Worm (Caenorhabditis elegans) whole organism, L4 larva: ENCODE results near the gene Y48A6B.7.

Experiments used
- F26F4.8 ChIP-seq: fragments of 200-800 bp; sonication (Bioruptor generic); conservative IDR thresholded peaks from 2 replicates; pipeline ENCODE4 v1.3.6; 2022; ENCODE audit warnings: missing genetic modification characterization, missing compliant biosample characterization
- F37D6.2 ChIP-seq: sonication (generic microtip); optimal IDR thresholded peaks from 2 replicates; lab custom pipeline; 2016; ENCODE audit warnings: mild to moderate bottlenecking, missing genetic modification characterization, missing compliant biosample characterization
- F44E2.7 ChIP-seq: fragments of 200-800 bp; sonication (Bioruptor generic); IDR thresholded peaks from 2 replicates; pipeline ENCODE4 v2.1.2; 2022; ENCODE audit warnings: missing genetic modification characterization, missing compliant biosample characterization
- T26A8.4 ChIP-seq: fragments of 200-800 bp; sonication (Bioruptor generic); IDR thresholded peaks from 2 replicates; pipeline ENCODE4 v1.3.6; 2022; ENCODE audit warnings: missing genetic modification characterization, missing compliant biosample characterization
- Y75B8A.6 ChIP-seq: fragments of 200-800 bp; sonication (Bioruptor generic); IDR thresholded peaks from 2 replicates; pipeline ENCODE4 v1.3.6; 2022; ENCODE audit warnings: missing genetic modification reagents, missing genetic modification characterization, missing compliant biosample characterization
- aha-1 ChIP-seq: fragments of 150-350 bp; peaks from one replicate; lab custom pipeline; 2014; ENCODE audit warnings: missing biosample characterization, missing genetic modification characterization
- aly-2 ChIP-seq: sonication (generic microtip); optimal IDR thresholded peaks from 2 replicates; lab custom pipeline; 2018; ENCODE audit warnings: missing biosample characterization, missing genetic modification characterization
- ama-1 ChIP-seq: fragments of 150-350 bp; optimal IDR thresholded peaks from 2 replicates; lab custom pipeline; 2014; ENCODE audit warnings: inconsistent platforms, mixed read lengths
- ceh-28 ChIP-seq: fragments of 150-350 bp; optimal IDR thresholded peaks from 2 replicates; lab custom pipeline; 2014; ENCODE audit warnings: missing biosample characterization, missing genetic modification reagents, missing genetic modification characterization
- ceh-62 ChIP-seq: sonication (generic microtip); optimal IDR thresholded peaks from 2 replicates; lab custom pipeline; 2017; ENCODE audit warnings: missing biosample characterization, missing genetic modification characterization
- ces-1 ChIP-seq: fragments of 150-350 bp; sonication (generic microtip); optimal IDR thresholded peaks from 4 replicates; lab custom pipeline; 2014; ENCODE audit warnings: missing biosample characterization, missing genetic modification reagents, missing genetic modification characterization
- cey-2 ChIP-seq: sonication (generic microtip); optimal IDR thresholded peaks from 3 replicates; lab custom pipeline; 2017; ENCODE audit warnings: missing genetic modification characterization, mild to moderate bottlenecking, missing compliant biosample characterization, antibody characterized with exemption, borderline replicate concordance; ENCODE audit not compliant: insufficient read depth
- daf-8 ChIP-seq: fragments of 200-800 bp; sonication (Bioruptor generic); IDR thresholded peaks from 2 replicates; pipeline ENCODE4 v1.3.6; 2022; ENCODE audit warnings: missing genetic modification characterization, missing compliant biosample characterization
- dpl-1 ChIP-seq: fragments of 150-350 bp; optimal IDR thresholded peaks from 2 replicates; lab custom pipeline; 2014; ENCODE audit warnings: missing biosample characterization, missing genetic modification reagents, missing genetic modification characterization
- dve-1 ChIP-seq: sonication (generic microtip); optimal IDR thresholded peaks from 2 replicates; lab custom pipeline; 2017; ENCODE audit warnings: antibody characterized with exemption, mild to moderate bottlenecking, missing genetic modification characterization, missing compliant biosample characterization; ENCODE audit not compliant: insufficient read depth
- egl-27 ChIP-seq: sonication (generic microtip); optimal IDR thresholded peaks from 3 replicates; lab custom pipeline; 2017; ENCODE audit warnings: missing biosample characterization, missing genetic modification reagents, missing genetic modification characterization
- egl-43 ChIP-seq: fragments of 200-800 bp; sonication (Bioruptor generic); IDR thresholded peaks from 2 replicates; pipeline ENCODE4 v1.3.6; 2022; ENCODE audit warnings: missing genetic modification reagents, missing genetic modification characterization, missing compliant biosample characterization
- hlh-11 ChIP-seq: fragments of 200-800 bp; sonication (Bioruptor generic); optimal IDR thresholded peaks from 2 replicates; lab custom pipeline; 2018; ENCODE audit warnings: mild to moderate bottlenecking, missing genetic modification characterization, missing compliant biosample characterization
- lin-1 ChIP-seq: fragments of 200-800 bp; sonication (Bioruptor generic); IDR thresholded peaks from 2 replicates; pipeline ENCODE4 v1.3.6; 2022; ENCODE audit warnings: missing genetic modification reagents, missing genetic modification characterization, missing compliant biosample characterization
- lin-15B ChIP-seq: fragments of 150-350 bp; sonication (generic microtip); optimal IDR thresholded peaks from 3 replicates; lab custom pipeline; 2014; ENCODE audit warnings: missing biosample characterization, missing genetic modification characterization
- lin-38 ChIP-seq: fragments of 200-800 bp; sonication (Bioruptor generic); IDR thresholded peaks from 2 replicates; pipeline ENCODE4 v1.3.6; 2022; ENCODE audit warnings: missing genetic modification reagents, missing genetic modification characterization, missing compliant biosample characterization
- lin-39 ChIP-seq: fragments of 150-350 bp; optimal IDR thresholded peaks from 2 replicates; lab custom pipeline; 2014; ENCODE audit warnings: missing biosample characterization, missing genetic modification reagents, missing genetic modification characterization
- lir-3 ChIP-seq: sonication (generic microtip); optimal IDR thresholded peaks from 2 replicates; lab custom pipeline; 2016; ENCODE audit warnings: mild to moderate bottlenecking, missing genetic modification characterization, missing compliant biosample characterization
- madf-5 ChIP-seq, 2 experiments: fragments of 200-800 bp; sonication (Bioruptor generic); IDR thresholded peaks; 2 replicates each; pipeline ENCODE4 v1.3.6; 2022; ENCODE audit warnings: missing compliant biosample characterization in 2 of 2, missing genetic modification characterization in 2 of 2
- madf-9 ChIP-seq: fragments of 200-800 bp; sonication (Bioruptor generic); conservative IDR thresholded peaks from 2 replicates; pipeline ENCODE4 v1.3.6; 2022; ENCODE audit warnings: missing genetic modification reagents, missing genetic modification characterization, missing compliant biosample characterization
- mdt-29 ChIP-seq: fragments of 200-800 bp; sonication (Bioruptor generic); IDR thresholded peaks from 2 replicates; pipeline ENCODE4 v1.3.6; 2022; ENCODE audit warnings: missing genetic modification reagents, missing genetic modification characterization, missing compliant biosample characterization
- mes-2 ChIP-seq: sonication (generic microtip); optimal IDR thresholded peaks from 2 replicates; lab custom pipeline; 2016; ENCODE audit warnings: missing genotype, mild to moderate bottlenecking, missing genetic modification characterization, missing compliant biosample characterization; ENCODE audit not compliant: poor library complexity, severe bottlenecking
- mxl-3 ChIP-seq: fragments of 200-800 bp; sonication (Bioruptor generic); optimal IDR thresholded peaks from 2 replicates; lab custom pipeline; 2018; ENCODE audit warnings: mild to moderate bottlenecking, missing genetic modification characterization, missing compliant biosample characterization
- nhr-10 ChIP-seq: fragments of 150-350 bp; optimal IDR thresholded peaks from 2 replicates; lab custom pipeline; 2014; ENCODE audit warnings: missing biosample characterization, missing genetic modification characterization
- nhr-102 ChIP-seq: sonication (generic microtip); optimal IDR thresholded peaks from 2 replicates; lab custom pipeline; 2016; ENCODE audit warnings: mild to moderate bottlenecking, missing genetic modification characterization, moderate library complexity, missing compliant biosample characterization
- nhr-237 ChIP-seq: sonication (generic microtip); optimal IDR thresholded peaks from 2 replicates; lab custom pipeline; 2017; ENCODE audit warnings: missing biosample characterization, missing genetic modification characterization
- nhr-25 ChIP-seq: sonication (generic microtip); optimal IDR thresholded peaks from 2 replicates; lab custom pipeline; 2017; ENCODE audit warnings: missing genetic modification characterization, mild to moderate bottlenecking, missing compliant biosample characterization, antibody characterized with exemption, moderate library complexity, borderline replicate concordance; ENCODE audit not compliant: insufficient read depth
- pha-4 ChIP-seq, 2 experiments: fragments of 150-350 bp in 1 of 2; fragments of 200-800 bp in 1 of 2; sonication (Bioruptor generic) in 1 of 2; IDR thresholded peaks in 1 of 2; optimal IDR thresholded peaks in 1 of 2; 2 replicates each; pipeline versions ENCODE4 v1.3.6 to Lab custom; 2014 to 2022; ENCODE audit warnings: missing genetic modification characterization in 2 of 2, missing genetic modification reagents in 2 of 2, missing biosample characterization in 1 of 2, missing compliant biosample characterization in 1 of 2
- rbr-2 ChIP-seq: sonication (generic microtip); optimal IDR thresholded peaks from 2 replicates; lab custom pipeline; 2016; ENCODE audit warnings: missing genotype, missing genetic modification characterization, missing compliant biosample characterization
- saeg-2 ChIP-seq: fragments of 200-800 bp; sonication (Bioruptor generic); IDR thresholded peaks from 2 replicates; pipeline ENCODE4 v1.3.6; 2022; ENCODE audit warnings: missing genetic modification reagents, missing genetic modification characterization, missing compliant biosample characterization
- skn-1 ChIP-seq: fragments of 150-350 bp; optimal IDR thresholded peaks from 2 replicates; lab custom pipeline; 2014; ENCODE audit warnings: missing biosample characterization, missing genetic modification characterization
- spr-1 ChIP-seq: sonication (generic microtip); optimal IDR thresholded peaks from 2 replicates; lab custom pipeline; 2016; ENCODE audit warnings: mild to moderate bottlenecking, missing genetic modification characterization, missing compliant biosample characterization
- spr-3 ChIP-seq: fragments of 200-800 bp; sonication (Bioruptor generic); optimal IDR thresholded peaks from 2 replicates; lab custom pipeline; 2018; ENCODE audit warnings: mild to moderate bottlenecking, missing genetic modification characterization, missing compliant biosample characterization
- unc-62 ChIP-seq, 3 experiments: fragments of 150-350 bp in 1 of 3; sonication (generic microtip); optimal IDR thresholded peaks in 2 of 3; peaks in 1 of 3; 1 replicate in 1 of 3; 2 replicates in 2 of 3; lab custom pipeline; 2014 to 2017; ENCODE audit warnings: missing biosample characterization in 3 of 3, missing genetic modification characterization in 3 of 3, missing genetic modification reagents in 3 of 3, missing genotype in 1 of 3
- zag-1 ChIP-seq: fragments of 150-350 bp; optimal IDR thresholded peaks from 2 replicates; lab custom pipeline; 2014; ENCODE audit warnings: missing biosample characterization, missing genetic modification characterization
- zfp-3 ChIP-seq: fragments of 200-800 bp; sonication (Bioruptor generic); conservative IDR thresholded peaks from 2 replicates; pipeline ENCODE4 v1.3.6; 2022; ENCODE audit warnings: missing genetic modification reagents, missing genetic modification characterization, missing compliant biosample characterization
- ztf-7 ChIP-seq: fragments of 150-350 bp; optimal IDR thresholded peaks from 2 replicates; lab custom pipeline; 2014; ENCODE audit warnings: missing biosample characterization, missing genetic modification characterization

Y48A6B.7 gene

DNA sequence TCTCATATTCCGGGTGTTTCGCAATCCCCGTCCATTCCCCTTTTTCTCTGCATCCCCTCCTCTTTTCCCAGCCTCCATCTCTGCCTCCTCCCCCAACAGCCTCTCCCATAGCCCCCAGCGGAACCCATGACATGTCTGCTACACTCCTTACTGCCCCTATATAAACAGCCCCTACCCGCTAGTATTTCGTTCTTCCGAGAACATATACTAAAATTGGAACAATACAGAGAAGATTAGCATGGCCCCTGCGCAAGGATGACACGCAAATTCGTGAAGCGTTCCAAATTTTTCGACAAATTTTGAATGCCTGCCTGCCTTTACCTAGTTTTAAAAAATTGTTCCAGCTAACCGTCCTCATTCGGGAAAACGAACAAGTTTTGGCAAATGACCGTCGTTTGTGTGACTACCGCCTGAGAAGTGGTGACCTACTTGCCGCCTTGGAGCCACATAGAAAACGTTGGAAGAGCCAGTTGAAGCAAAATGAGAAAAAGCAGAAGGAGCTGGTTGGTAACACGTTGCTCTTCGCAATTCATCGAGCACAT lies 36.8 kb downstream of the Y48A6B.7 start (continued):
- TF ChIP-seq egl-43 (GFP tag; lab: Robert Waterston, UW): peak; percentile 99
- TF ChIP-seq F44E2.7: peak; percentile 97
- peak; percentile 93 for TF ChIP-seq ztf-7 (tag; lab: Kevin White, UChicago)
- peak; percentile 96 for TF ChIP-seq Y75B8A.6 (GFP tag; lab: Robert Waterston, UW)
- peak; percentile 90 for TF ChIP-seq mxl-3
- TF ChIP-seq, all 104 proteins: peak for 93

ce11 chrIII:10987561-10988184 lies 38.7 kb downstream of the Y48A6B.7 start, which contains the start of gene col-94:
TSS of gene col-94 (minus strand) at chrIII:10987873.
- no peak for TF ChIP-seq cey-2
- TF ChIP-seq daf-8 (GFP tag; lab: Robert Waterston, UW): 0 out of 2 replicates have a peak, but pooled peaks have one; percentile 25
- no peak for TF ChIP-seq pha-4 (GFP tag; IDR thresholded peaks at IDR 0.05; lab: Robert Waterston, UW)
- TF ChIP-seq pha-4 (tag; optimal IDR thresholded peaks at IDR 0.05; lab: Kevin White, UChicago): no peak
- TF ChIP-seq rbr-2 (tag; lab: Kevin White, UChicago): no peak
- 0 out of 2 replicates have a peak, but pooled peaks have one; percentile 16 for TF ChIP-seq lin-38 (GFP tag; lab: Robert Waterston, UW)
- TF ChIP-seq unc-62 (GFP tag; optimal IDR thresholded peaks at IDR 0.05 in 1 of 2; lab: Kevin White, UChicago): peak in 1 of 2 experiments; percentile 56
- no peak for TF ChIP-seq unc-62 (tag; optimal IDR thresholded peaks at IDR 0.05; lab: Kevin White, UChicago)
- peak; percentile 3 for TF ChIP-seq hlh-11
- TF ChIP-seq T26A8.4 (GFP tag; lab: Robert Waterston, UW): 0 out of 2 replicates have a peak, but pooled peaks have one; percentile 11
- no peak for TF ChIP-seq ztf-7 (tag; lab: Kevin White, UChicago)
- no peak for TF ChIP-seq lin-15B (tag; lab: Kevin White, UChicago)
- TF ChIP-seq aly-2 (tag; lab: Kevin White, UChicago): no peak
- no peak for TF ChIP-seq zag-1
- no peak for TF ChIP-seq madf-9
- peak; percentile 88 for TF ChIP-seq ama-1
- no peak for TF ChIP-seq lin-1
- TF ChIP-seq aha-1 (tag; lab: Kevin White, UChicago): peak; percentile 71
- no peak for TF ChIP-seq nhr-237 (tag; lab: Kevin White, UChicago)
- TF ChIP-seq ces-1 (GFP tag; lab: Kevin White, UChicago): no peak
- no peak for TF ChIP-seq spr-3 (GFP tag; lab: Kevin White, UChicago)
- TF ChIP-seq ceh-28: no peak
- TF ChIP-seq, all 104 proteins: peak for 7

ce11 chrIII:10986438-10986837 lies 39.9 kb downstream of the Y48A6B.7 start:
- TF ChIP-seq ama-1 (peak; percentile 22), mes-2 (peak; percentile 13), aha-1 (tag; lab: Kevin White, UChicago) (peak; percentile 87)

- no peak for TF ChIP-seq spr-3 (GFP tag; lab: Kevin White, UChicago)
- no peak for TF ChIP-seq aly-2 (tag; lab: Kevin White, UChicago)
- no peak for TF ChIP-seq zag-1
- no peak for TF ChIP-seq mdt-29 (GFP tag; lab: Robert Waterston, UW)
- TF ChIP-seq saeg-2 (GFP tag; lab: Robert Waterston, UW): no peak
- TF ChIP-seq nhr-25 (tag; lab: Kevin White, UChicago): peak; percentile 48
- TF ChIP-seq skn-1 (tag; lab: Kevin White, UChicago): no peak
- no peak for TF ChIP-seq F37D6.2
- TF ChIP-seq nhr-102: no peak
- no peak for TF ChIP-seq rbr-2 (tag; lab: Kevin White, UChicago)
- TF ChIP-seq madf-5 (GFP tag; IDR thresholded peaks at IDR 0.05; lab: Robert Waterston, UW): no peak
- TF ChIP-seq spr-1 (tag; lab: Kevin White, UChicago): no peak
- no peak for TF ChIP-seq pha-4 (GFP tag; IDR thresholded peaks at IDR 0.05; lab: Robert Waterston, UW)
- no peak for TF ChIP-seq pha-4 (tag; optimal IDR thresholded peaks at IDR 0.05; lab: Kevin White, UChicago)
- no peak for TF ChIP-seq dpl-1 (GFP tag; lab: Kevin White, UChicago)
- TF ChIP-seq dve-1: peak; percentile 21
- TF ChIP-seq ceh-62 (tag; lab: Kevin White, UChicago): no peak
- TF ChIP-seq zfp-3 (GFP tag; lab: Robert Waterston, UW): no peak
- peak; percentile 20 for TF ChIP-seq cey-2
- peak; percentile 67 for TF ChIP-seq nhr-10 (tag; lab: Kevin White, UChicago)
- TF ChIP-seq F26F4.8 (GFP tag; lab: Robert Waterston, UW): no peak
- TF ChIP-seq lin-39: no peak
- no peak for TF ChIP-seq F44E2.7
- no peak for TF ChIP-seq lir-3
- TF ChIP-seq mes-2: peak; percentile 12
- no peak for TF ChIP-seq egl-27 (tag; lab: Kevin White, UChicago)
Observed at ce11 chrIII:10985559-10986036, 40.8 kb downstream of the Y48A6B.7 start, which contains the start of gene col-93. TSS of gene col-93 (minus strand) at chrIII:10985609.
